Fruit fly (Drosophila melanogaster) Kc167 (cell line): Measurements from ENCODE around the gene vito.

Experiments
- Myc ChIP-seq: fragments of >200 bp; optimal IDR thresholded peaks from 2 replicates; lab custom pipeline; 2017; ENCODE audit warnings: missing external identifiers
- Sin3A ChIP-seq: fragments of >200 bp; optimal IDR thresholded peaks from 2 replicates; lab custom pipeline; 2018; ENCODE audit warnings: missing external identifiers
- h ChIP-seq: fragments of >200 bp; optimal IDR thresholded peaks from 3 replicates; lab custom pipeline; 2018; ENCODE audit warnings: missing external identifiers
- insv ChIP-seq: fragments of >200 bp; optimal IDR thresholded peaks from 3 replicates; lab custom pipeline; 2018; ENCODE audit warnings: missing external identifiers
- psq ChIP-seq: fragments of >200 bp; optimal IDR thresholded peaks from 2 replicates; lab custom pipeline; 2017; ENCODE audit warnings: missing external identifiers
- ttk ChIP-seq: sonication (Bioruptor generic); optimal IDR thresholded peaks from 2 replicates; lab custom pipeline; 2017; ENCODE audit warnings: missing external identifiers

- no peak for TF ChIP-seq psq (lab: Kevin White, UChicago)
- TF ChIP-seq Sin3A (lab: Kevin White, UChicago) = no peak
- TF ChIP-seq h = no peak
- TF ChIP-seq insv (lab: Kevin White, UChicago) = no peak
- no peak for TF ChIP-seq ttk (lab: Kevin White, UChicago)
- no peak for TF ChIP-seq Myc (lab: Kevin White, UChicago)
Observed at dm6 chr3L:5770817-5771425, 6.2 kb downstream of the vito start.
